Fruit fly (Drosophila melanogaster) whole organism, embryonic: ENCODE measurements around the gene yps.
A peak's percentile ranks its signal among the peaks of the same experiment; 100 is the strongest.

ENCODE experiments used
- Ada2b ChIP-seq: fragments of 200-800 bp; sonication (Bioruptor generic); IDR thresholded peaks from 2 replicates; pipeline ENCODE4 v1.3.6; 2022; ENCODE audit warnings: missing biosample characterization, missing genetic modification characterization
- Adf1 ChIP-seq: fragments of 200-800 bp; sonication (Bioruptor generic); IDR thresholded peaks from 2 replicates; pipeline ENCODE4 v1.3.6; 2022; ENCODE audit warnings: missing biosample characterization, missing genetic modification characterization
- C15 ChIP-seq: fragments of 200-800 bp; sonication (Bioruptor generic); IDR thresholded peaks from 3 replicates; pipeline ENCODE4 v1.3.6; 2022; ENCODE audit warnings: missing biosample characterization, missing genetic modification characterization
- CG10147 ChIP-seq: fragments of 200-800 bp; sonication (Bioruptor generic); optimal IDR thresholded peaks from 2 replicates; lab custom pipeline; 2019; ENCODE audit warnings: missing biosample characterization, mild to moderate bottlenecking, missing genetic modification characterization, moderate library complexity
- CG1024 ChIP-seq: fragments of 200-800 bp; sonication (Bioruptor generic); IDR thresholded peaks from 2 replicates; pipeline ENCODE4 v1.3.6; 2022; ENCODE audit warnings: missing biosample characterization, missing genetic modification characterization
- CG10321 ChIP-seq: fragments of 200-800 bp; sonication (Bioruptor generic); IDR thresholded peaks from 2 replicates; pipeline ENCODE4 v1.3.6; 2022; ENCODE audit warnings: missing biosample characterization, missing genetic modification characterization
- CG10654 ChIP-seq: fragments of 200-800 bp; sonication (Bioruptor generic); optimal IDR thresholded peaks from 2 replicates; lab custom pipeline; 2016; ENCODE audit warnings: missing biosample characterization, missing genetic modification characterization
- CG11093 ChIP-seq: fragments of 200-800 bp; sonication (Bioruptor generic); IDR thresholded peaks from 3 replicates; pipeline ENCODE4 v1.3.6; 2022; ENCODE audit warnings: missing biosample characterization, missing genetic modification characterization
- CG11247 ChIP-seq: fragments of 200-800 bp; sonication (Bioruptor generic); IDR thresholded peaks from 2 replicates; pipeline ENCODE4 v1.3.6; 2022; ENCODE audit warnings: missing biosample characterization, missing genetic modification characterization
- CG12071 ChIP-seq: fragments of 200-800 bp; sonication (Bioruptor generic); optimal IDR thresholded peaks from 3 replicates; lab custom pipeline; 2018; ENCODE audit warnings: missing biosample characterization, mild to moderate bottlenecking, missing genetic modification characterization
- CG12236 ChIP-seq: fragments of 200-800 bp; sonication (Bioruptor generic); optimal IDR thresholded peaks from 2 replicates; lab custom pipeline; 2016; ENCODE audit warnings: missing biosample characterization, missing genetic modification characterization
- CG12769 ChIP-seq: fragments of 200-800 bp; sonication (Bioruptor generic); optimal IDR thresholded peaks from 2 replicates; lab custom pipeline; 2019; ENCODE audit warnings: missing biosample characterization, mild to moderate bottlenecking, missing genetic modification characterization, moderate library complexity
- CG13424 ChIP-seq: fragments of 200-800 bp; sonication (Bioruptor generic); optimal IDR thresholded peaks from 2 replicates; lab custom pipeline; 2019; ENCODE audit warnings: missing biosample characterization, mild to moderate bottlenecking, missing genetic modification characterization, moderate library complexity
- CG14050 ChIP-seq: fragments of 200-800 bp; sonication (Bioruptor generic); IDR thresholded peaks from 3 replicates; pipeline ENCODE4 v1.3.6; 2022; ENCODE audit warnings: missing biosample characterization, missing genetic modification characterization
- CG14667 ChIP-seq: fragments of 200-800 bp; sonication (Bioruptor generic); IDR thresholded peaks from 2 replicates; pipeline ENCODE4 v1.3.6; 2022; ENCODE audit warnings: missing biosample characterization, missing genetic modification characterization
- CG14860 ChIP-seq: fragments of 200-800 bp; sonication (Bioruptor generic); IDR thresholded peaks from 3 replicates; pipeline ENCODE4 v1.3.6; 2022; ENCODE audit warnings: missing biosample characterization, missing genetic modification characterization; ENCODE audit not compliant: partially characterized antibody
- CG15073 ChIP-seq: fragments of 200-800 bp; sonication (Bioruptor generic); optimal IDR thresholded peaks from 2 replicates; lab custom pipeline; 2016; ENCODE audit warnings: missing biosample characterization, missing genetic modification characterization
- CG15479 ChIP-seq: fragments of 200-800 bp; sonication (Bioruptor generic); optimal IDR thresholded peaks from 3 replicates; lab custom pipeline; 2019; ENCODE audit warnings: missing biosample characterization, mild to moderate bottlenecking, missing genetic modification characterization, moderate library complexity
- CG1603 ChIP-seq: fragments of 200-800 bp; sonication (Bioruptor generic); optimal IDR thresholded peaks from 2 replicates; lab custom pipeline; 2019; ENCODE audit warnings: missing biosample characterization, mild to moderate bottlenecking, missing genetic modification characterization, moderate library complexity
- CG17385 ChIP-seq: fragments of 200-800 bp; sonication (Bioruptor generic); optimal IDR thresholded peaks from 3 replicates; lab custom pipeline; 2018; ENCODE audit warnings: missing biosample characterization, mild to moderate bottlenecking, missing genetic modification characterization
- CG2116 ChIP-seq: fragments of 200-800 bp; sonication (Bioruptor generic); optimal IDR thresholded peaks from 3 replicates; lab custom pipeline; 2018; ENCODE audit warnings: missing biosample characterization, mild to moderate bottlenecking, missing genetic modification characterization
- CG2202 ChIP-seq: fragments of 200-800 bp; sonication (Bioruptor generic); optimal IDR thresholded peaks from 2 replicates; lab custom pipeline; 2018; ENCODE audit warnings: missing biosample characterization, mild to moderate bottlenecking, missing genetic modification characterization
- CG2875 ChIP-seq: fragments of 200-800 bp; sonication (Bioruptor generic); optimal IDR thresholded peaks from 2 replicates; lab custom pipeline; 2017; ENCODE audit warnings: missing biosample characterization, mild to moderate bottlenecking, missing genetic modification characterization, missing genetic modification reagents
- CG7372 ChIP-seq: fragments of 200-800 bp; sonication (Bioruptor generic); IDR thresholded peaks from 2 replicates; pipeline ENCODE4 v1.3.6; 2022; ENCODE audit warnings: missing biosample characterization, missing genetic modification characterization
- CG7745 ChIP-seq: fragments of 200-800 bp; sonication (Bioruptor generic); optimal IDR thresholded peaks from 2 replicates; lab custom pipeline; 2018; ENCODE audit warnings: missing biosample characterization, mild to moderate bottlenecking, missing genetic modification characterization, moderate library complexity
- CG8388 ChIP-seq: fragments of 200-800 bp; sonication (Bioruptor generic); optimal IDR thresholded peaks from 2 replicates; lab custom pipeline; 2019; ENCODE audit warnings: missing biosample characterization, mild to moderate bottlenecking, missing genetic modification characterization, moderate library complexity
- Dad ChIP-seq: fragments of 200-800 bp; sonication (Bioruptor generic); optimal IDR thresholded peaks from 3 replicates; lab custom pipeline; 2016; ENCODE audit warnings: missing biosample characterization, missing genetic modification characterization
- Eip74EF ChIP-seq, 2 experiments: fragments of 200-800 bp in 1 of 2; fragments of >200 bp in 1 of 2; sonication (Bioruptor generic) in 1 of 2; optimal IDR thresholded peaks; 2 replicates each; lab custom pipeline; 2017 to 2019; ENCODE audit warnings: missing biosample characterization in 2 of 2, missing genetic modification characterization in 2 of 2, mild to moderate bottlenecking in 1 of 2, moderate library complexity in 1 of 2
- Ets65A ChIP-seq: fragments of 200-800 bp; sonication (Bioruptor generic); peaks from one replicate; lab custom pipeline; 2016; ENCODE audit warnings: missing biosample characterization, missing genetic modification characterization
- MESR4 ChIP-seq: fragments of 200-800 bp; sonication (Bioruptor generic); optimal IDR thresholded peaks from 2 replicates; lab custom pipeline; 2018; ENCODE audit warnings: missing biosample characterization, mild to moderate bottlenecking, missing genetic modification characterization, moderate library complexity
- Med ChIP-seq: fragments of 200-800 bp; sonication (Bioruptor generic); peaks from one replicate; lab custom pipeline; 2016; ENCODE audit warnings: missing biosample characterization, missing genetic modification characterization, mild to moderate bottlenecking, inconsistent platforms, moderate library complexity
- Meics ChIP-seq: fragments of 200-800 bp; sonication (Bioruptor generic); optimal IDR thresholded peaks from 2 replicates; lab custom pipeline; 2017; ENCODE audit warnings: missing biosample characterization, mild to moderate bottlenecking, missing genetic modification characterization
- Neu2 ChIP-seq: fragments of 200-800 bp; sonication (Bioruptor generic); optimal IDR thresholded peaks from 3 replicates; lab custom pipeline; 2016; ENCODE audit warnings: missing biosample characterization, missing genetic modification characterization, borderline replicate concordance
- Oli ChIP-seq: fragments of 200-800 bp; sonication (Bioruptor generic); optimal IDR thresholded peaks from 2 replicates; lab custom pipeline; 2018; ENCODE audit warnings: missing biosample characterization, mild to moderate bottlenecking, missing genetic modification characterization, moderate library complexity
- Ptx1 ChIP-seq: fragments of 200-800 bp; sonication (Bioruptor generic); IDR thresholded peaks from 2 replicates; pipeline ENCODE4 v1.3.6; 2022; ENCODE audit warnings: missing biosample characterization, missing genetic modification characterization
- ac ChIP-seq: fragments of 200-800 bp; sonication (Bioruptor generic); optimal IDR thresholded peaks from 3 replicates; lab custom pipeline; 2017; ENCODE audit warnings: missing biosample characterization, mild to moderate bottlenecking, missing genetic modification characterization
- crc ChIP-seq: fragments of 200-800 bp; sonication (Bioruptor generic); optimal IDR thresholded peaks from 2 replicates; lab custom pipeline; 2016; ENCODE audit warnings: missing biosample characterization, missing genetic modification characterization
- cwo ChIP-seq: fragments of 200-800 bp; sonication (Bioruptor generic); optimal IDR thresholded peaks from 3 replicates; lab custom pipeline; 2017; ENCODE audit warnings: missing biosample characterization, missing genetic modification characterization, mild to moderate bottlenecking, moderate library complexity, missing genetic modification reagents
- dm ChIP-seq: fragments of 200-800 bp; sonication (Bioruptor generic); optimal IDR thresholded peaks from 3 replicates; lab custom pipeline; 2016; ENCODE audit warnings: missing biosample characterization, missing genetic modification characterization
- dysf ChIP-seq: fragments of 200-800 bp; sonication (Bioruptor generic); IDR thresholded peaks from 3 replicates; pipeline ENCODE4 v1.3.6; 2022; ENCODE audit warnings: missing biosample characterization, missing genetic modification characterization
- ewg ChIP-seq: fragments of 200-800 bp; sonication (Bioruptor generic); optimal IDR thresholded peaks from 3 replicates; lab custom pipeline; 2017; ENCODE audit warnings: mild to moderate bottlenecking, missing biosample characterization, missing genetic modification reagents, missing genetic modification characterization
- fd3F ChIP-seq: fragments of 200-800 bp; sonication (Bioruptor generic); optimal IDR thresholded peaks from 2 replicates; lab custom pipeline; 2018; ENCODE audit warnings: missing biosample characterization, mild to moderate bottlenecking, missing genetic modification characterization, moderate library complexity
- lmd ChIP-seq: fragments of 200-800 bp; sonication (Bioruptor generic); IDR thresholded peaks from 2 replicates; pipeline ENCODE4 v1.3.6; 2022; ENCODE audit warnings: missing biosample characterization, missing genetic modification characterization
- maf-S ChIP-seq: fragments of 200-800 bp; sonication (Bioruptor generic); optimal IDR thresholded peaks from 2 replicates; lab custom pipeline; 2016; ENCODE audit warnings: missing biosample characterization, missing genetic modification characterization
- pan ChIP-seq, 4 experiments: fragments of >200 bp in 3 of 4; fragments of 200-800 bp in 1 of 4; sonication (Bioruptor generic) in 1 of 4; optimal IDR thresholded peaks in 3 of 4; IDR thresholded peaks in 1 of 4; 2 replicates each; pipeline versions ENCODE4 v1.3.6 to Lab custom; 2017 to 2022; ENCODE audit warnings: missing biosample characterization in 2 of 4, missing genetic modification characterization in 2 of 4, mixed read lengths in 1 of 4
- pnt ChIP-seq: fragments of 200-800 bp; sonication (Bioruptor generic); optimal IDR thresholded peaks from 3 replicates; lab custom pipeline; 2016; ENCODE audit warnings: missing biosample characterization, missing genetic modification characterization
- rib ChIP-seq: fragments of 200-800 bp; sonication (Bioruptor generic); IDR thresholded peaks from 2 replicates; pipeline ENCODE4 v1.3.6; 2022; ENCODE audit warnings: missing biosample characterization, missing genetic modification characterization
- so ChIP-seq: fragments of 200-800 bp; sonication (Bioruptor generic); IDR thresholded peaks from 3 replicates; pipeline ENCODE4 v1.3.6; 2022; ENCODE audit warnings: missing biosample characterization, missing genetic modification characterization
- tap ChIP-seq: fragments of 200-800 bp; optimal IDR thresholded peaks from 3 replicates; lab custom pipeline; 2019; ENCODE audit warnings: missing biosample characterization, mild to moderate bottlenecking, missing genetic modification characterization, moderate library complexity
- zfh1 ChIP-seq: fragments of 200-800 bp; sonication (Bioruptor generic); IDR thresholded peaks from 3 replicates; pipeline ENCODE4 v1.3.6; 2022; ENCODE audit warnings: missing biosample characterization, missing genetic modification characterization

yps gene

DNA sequence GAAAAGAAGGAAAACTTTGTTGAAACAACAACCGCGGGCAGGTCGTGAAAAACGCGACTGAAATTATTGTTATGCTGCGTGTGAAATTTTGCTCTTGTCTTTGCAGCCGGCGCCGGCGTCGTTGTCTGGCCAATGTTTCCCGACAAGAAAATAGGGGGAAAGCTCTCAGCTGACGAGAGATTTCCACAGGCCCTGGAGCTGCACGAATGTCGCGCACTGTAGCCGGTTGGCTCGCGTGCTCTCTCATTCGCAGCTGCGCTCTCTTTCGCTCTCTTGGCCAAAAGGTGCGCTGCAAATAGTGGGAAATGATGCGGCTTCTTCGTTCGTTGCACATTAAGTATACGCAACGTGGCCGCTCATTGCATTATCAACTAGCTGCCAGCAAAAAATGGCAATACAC, 38.7 kb upstream of the yps start, which contains the start of gene CG9760 (continued):
- TF ChIP-seq CG13424 (tag; lab: Kevin White, UChicago) (no peak), pnt (GFP tag; lab: Kevin White, UChicago) (peak; percentile 2), Eip74EF (GFP tag; optimal IDR thresholded peaks at IDR 0.05; lab: Kevin White, UChicago) (no peak), so (GFP tag; lab: Robert Waterston, UW) (no peak), CG15479 (GFP tag; lab: Kevin White, UChicago) (no peak), CG2116 (no peak), Neu2 (GFP tag; lab: Kevin White, UChicago) (no peak), rib (GFP tag; lab: Robert Waterston, UW) (no peak), Dad (no peak), CG2875 (GFP tag; lab: Kevin White, UChicago) (no peak), Ada2b (GFP tag; lab: Robert Waterston, UW) (no peak), zfh1 (GFP tag; lab: Robert Waterston, UW) (0 out of 3 replicates have a peak, but pooled peaks have one; percentile 37), CG8388 (peak; percentile 34), crc (GFP tag; lab: Kevin White, UChicago) (no peak), Oli (tag; lab: Kevin White, UChicago) (peak; percentile 12), pan (optimal IDR thresholded peaks at IDR 0.05; lab: Kevin White, UChicago) (no peak), pan (GFP tag; optimal IDR thresholded peaks at IDR 0.05 in 1 of 2, IDR thresholded peaks at IDR 0.05 in 1 of 2) (peak in 1 of 2 experiments; percentile 52), ewg (GFP tag; lab: Kevin White, UChicago) (peak; percentile 56), CG17385 (GFP tag; lab: Kevin White, UChicago) (peak; percentile 5), Adf1 (GFP tag; lab: Robert Waterston, UW) (peak; percentile 40; the same call in 1 of the 2 replicates), Med (GFP tag; lab: Kevin White, UChicago) (peak; percentile 82), CG7372 (peak; percentile 66; the same call in 1 of the 2 replicates), Ets65A (GFP tag; lab: Kevin White, UChicago) (peak; percentile 56)

DNA sequence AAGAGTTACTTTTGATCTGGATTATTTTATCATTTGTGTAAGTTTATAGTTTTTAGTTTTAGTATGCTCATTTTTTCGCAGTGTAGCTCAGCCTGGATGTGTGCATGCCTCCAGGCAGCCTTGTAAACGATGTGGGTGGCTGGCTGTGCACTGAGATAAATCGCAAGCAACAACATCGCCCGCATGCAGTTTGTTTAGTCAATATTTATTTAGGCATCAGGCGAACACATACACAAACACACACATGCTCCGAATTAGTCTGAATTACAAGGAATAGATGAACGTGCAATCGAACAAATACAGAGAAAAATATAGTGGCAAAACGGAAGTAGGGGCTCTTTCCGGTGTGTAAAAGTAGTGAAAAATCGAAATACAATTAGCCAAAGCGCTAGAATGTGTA, 38.1 kb upstream of the yps start:
- TF ChIP-seq ac (no peak), maf-S (GFP tag; lab: Kevin White, UChicago) (no peak), fd3F (GFP tag; lab: Kevin White, UChicago) (no peak), CG2202 (tag; lab: Kevin White, UChicago) (no peak), CG10321 (GFP tag; lab: Robert Waterston, UW) (no peak), CG15073 (GFP tag; lab: Kevin White, UChicago) (no peak), CG14860 (GFP tag; lab: Robert Waterston, UW) (no peak), C15 (GFP tag; lab: Robert Waterston, UW) (no peak), Ptx1 (peak; percentile 36; the same call in 1 of the 2 replicates), CG12071 (no peak), tap (tag; lab: Kevin White, UChicago) (no peak), CG1024 (GFP tag; lab: Robert Waterston, UW) (no peak), CG10654 (GFP tag; lab: Kevin White, UChicago) (no peak), CG7745 (tag; lab: Kevin White, UChicago) (no peak), CG12769 (no peak), CG11247 (GFP tag; lab: Robert Waterston, UW) (no peak), CG14050 (GFP tag; lab: Robert Waterston, UW) (peak; percentile 13; the same call in 1 of the 3 replicates), CG1603 (tag; lab: Kevin White, UChicago) (no peak), dysf (GFP tag; lab: Robert Waterston, UW) (0 out of 3 replicates have a peak, but pooled peaks have one; percentile 20), Med (GFP tag; lab: Kevin White, UChicago) (peak; percentile 49), lmd (GFP tag; lab: Robert Waterston, UW) (0 out of 2 replicates have a peak, but pooled peaks have one; percentile 15), CG10147 (GFP tag; lab: Kevin White, UChicago) (no peak), MESR4 (GFP tag; lab: Kevin White, UChicago) (no peak), CG11093 (GFP tag; lab: Robert Waterston, UW) (no peak), Meics (GFP tag; lab: Kevin White, UChicago) (no peak), dm (GFP tag; lab: Kevin White, UChicago) (no peak), CG12236 (GFP tag; lab: Kevin White, UChicago) (no peak), CG14667 (GFP tag; lab: Robert Waterston, UW) (no peak), cwo (GFP tag; lab: Kevin White, UChicago) (no peak)
